Fruit fly (Drosophila melanogaster): Measurements from ENCODE around the gene CG33116.

CG33116 gene

dm6 chr2L:19546869-19547710 lies 13.8 kb downstream of the CG33116 start, which contains the start of gene CG10337 (continued):
- TF ChIP-seq CG31224 (GFP tag; IDR thresholded peaks at IDR 0.05) (peak; percentile 31; the same call in 1 of the 2 replicates), Bteb2 (GFP tag; optimal IDR thresholded peaks at IDR 0.05) (peak; percentile 34), CG12104 (GFP tag; optimal IDR thresholded peaks at IDR 0.05) (peak; percentile 7), da (GFP tag; optimal IDR thresholded peaks at IDR 0.05) (no peak), CG2875 (GFP tag; optimal IDR thresholded peaks at IDR 0.05) (peak; percentile 22), mld (GFP tag; IDR thresholded peaks at IDR 0.05; ENCODE audit: partially characterized antibody) (no peak), CG7556 (GFP tag; optimal IDR thresholded peaks at IDR 0.05) (peak; percentile 70), CHES-1-like (GFP tag; optimal IDR thresholded peaks at IDR 0.05) (peak; percentile 21), Fer3 (tag; optimal IDR thresholded peaks at IDR 0.05) (peak; percentile 59), Hey (tag; optimal IDR thresholded peaks at IDR 0.05) (no peak), Side (GFP tag; optimal IDR thresholded peaks at IDR 0.05) (no peak), CG18011 (GFP tag; optimal IDR thresholded peaks at IDR 0.05) (peak; percentile 23), CG7839 (tag; optimal IDR thresholded peaks at IDR 0.05) (peak; percentile 40), CG11695 (GFP tag; IDR thresholded peaks at IDR 0.05) (peak; percentile 54; the same call in 1 of the 3 replicates), Hr78 (GFP tag; optimal IDR thresholded peaks at IDR 0.05) (no peak), onecut (GFP tag; IDR thresholded peaks at IDR 0.05) (no peak), Drgx (GFP tag; IDR thresholded peaks at IDR 0.05) (no peak), Doc2 (GFP tag; IDR thresholded peaks at IDR 0.05) (no peak), crp (GFP tag; optimal IDR thresholded peaks at IDR 0.05) (peak in 1 of 2 experiments; percentile 57), CG3995 (GFP tag; optimal IDR thresholded peaks at IDR 0.05) (peak; percentile 83), CG10147 (GFP tag; optimal IDR thresholded peaks at IDR 0.05) (peak; percentile 60), CG32532 (GFP tag; IDR thresholded peaks at IDR 0.05) (peak; percentile 49), CG6791 (GFP tag; IDR thresholded peaks at IDR 0.05; ENCODE audit: partially characterized antibody) (no peak), Hr39 (optimal IDR thresholded peaks at IDR 0.05) (no peak), CG11456 (GFP tag; IDR thresholded peaks at IDR 0.05) (no peak), CG14965 (GFP tag; optimal IDR thresholded peaks at IDR 0.05; ENCODE audit: borderline replicate concordance) (no peak), her (GFP tag; optimal IDR thresholded peaks at IDR 0.05) (no peak), dan (GFP tag; IDR thresholded peaks at IDR 0.05) (no peak), luna (GFP tag; optimal IDR thresholded peaks at IDR 0.05) (no peak), pzg (GFP tag; optimal IDR thresholded peaks at IDR 0.05) (no peak), hbn (GFP tag; IDR thresholded peaks at IDR 0.05; ENCODE audit: partially characterized antibody) (no peak), CG8944 (GFP tag; optimal IDR thresholded peaks at IDR 0.05) (no peak), slou (GFP tag; optimal IDR thresholded peaks at IDR 0.05) (no peak), Vsx1 (GFP tag; optimal IDR thresholded peaks at IDR 0.05) (peak; percentile 22), Fer1 (GFP tag; optimal IDR thresholded peaks at IDR 0.05) (peak; percentile 78), CG12744 (GFP tag; optimal IDR thresholded peaks at IDR 0.05) (no peak), ind (GFP tag; optimal IDR thresholded peaks at IDR 0.05) (no peak), h (optimal IDR thresholded peaks at IDR 0.05) (no peak), Oli (tag; optimal IDR thresholded peaks at IDR 0.05) (no peak), Atf3 (GFP tag; optimal IDR thresholded peaks at IDR 0.05) (no peak), Atf6 (GFP tag; IDR thresholded peaks at IDR 0.05) (peak; percentile 56; the same call in 1 of the 2 replicates), CG9876 (GFP tag; optimal IDR thresholded peaks at IDR 0.05) (no peak), B-H2 (GFP tag; optimal IDR thresholded peaks at IDR 0.05) (peak; percentile 14), CG1024 (GFP tag; IDR thresholded peaks at IDR 0.05) (no peak), maf-S (GFP tag; optimal IDR thresholded peaks at IDR 0.05) (no peak), chn (GFP tag; optimal IDR thresholded peaks at IDR 0.05) (no peak), scrt (GFP tag; optimal IDR thresholded peaks at IDR 0.05) (peak; percentile 11), tup (GFP tag; optimal IDR thresholded peaks at IDR 0.05) (no peak), CG17328 (GFP tag; IDR thresholded peaks at IDR 0.05) (peak; percentile 50), CG11398 (GFP tag; optimal IDR thresholded peaks at IDR 0.05) (peak; percentile 31)
